Worm (Caenorhabditis elegans) whole organism, early embryonic: ENCODE results near the gene puf-8.

Source experiments
- aly-1 ChIP-seq: sonication (generic microtip); optimal IDR thresholded peaks from 2 replicates; lab custom pipeline; 2016; ENCODE audit warnings: missing genetic modification characterization, missing compliant biosample characterization
- ama-1 ChIP-seq: fragments of 150-350 bp; optimal IDR thresholded peaks from 2 replicates; lab custom pipeline; 2014
- ceh-36 ChIP-seq: sonication (generic microtip); optimal IDR thresholded peaks from 2 replicates; lab custom pipeline; 2016; ENCODE audit warnings: missing genetic modification characterization, inconsistent platforms, missing compliant biosample characterization
- ets-7 ChIP-seq: sonication (generic microtip); optimal IDR thresholded peaks from 2 replicates; lab custom pipeline; 2016; ENCODE audit warnings: missing genotype, missing genetic modification characterization, missing compliant biosample characterization
- flt-1 ChIP-seq: fragments of 200-800 bp; sonication (Bioruptor generic); IDR thresholded peaks from 2 replicates; pipeline ENCODE4 v1.3.6; 2022; ENCODE audit warnings: missing genetic modification characterization, missing compliant biosample characterization
- hnd-1 ChIP-seq: sonication (generic microtip); optimal IDR thresholded peaks from 2 replicates; lab custom pipeline; 2016; ENCODE audit warnings: missing genetic modification characterization, missing compliant biosample characterization
- pes-1 ChIP-seq: fragments of 200-800 bp; sonication (Bioruptor generic); IDR thresholded peaks from 2 replicates; pipeline ENCODE4 v1.3.6; 2022; ENCODE audit warnings: missing genetic modification reagents, missing genetic modification characterization, missing compliant biosample characterization
- sea-1 ChIP-seq: fragments of 200-800 bp; sonication (Bioruptor generic); conservative IDR thresholded peaks from 2 replicates; pipeline ENCODE4 v1.3.6; 2022; ENCODE audit warnings: missing genetic modification characterization, missing compliant biosample characterization
- tra-4 ChIP-seq: sonication (generic microtip); optimal IDR thresholded peaks from 2 replicates; lab custom pipeline; 2017; ENCODE audit warnings: missing genetic modification characterization, missing compliant biosample characterization

- TF ChIP-seq sea-1: no peak
- no peak for TF ChIP-seq flt-1 (GFP tag; lab: Robert Waterston, UW)
- TF ChIP-seq ama-1 (lab: Kevin White, UChicago): no peak
- TF ChIP-seq ets-7 (tag; lab: Kevin White, UChicago): no peak
- TF ChIP-seq aly-1: no peak
- no peak for TF ChIP-seq hnd-1
- no peak for TF ChIP-seq tra-4 (tag; lab: Kevin White, UChicago)
- TF ChIP-seq ceh-36 (tag; lab: Kevin White, UChicago): no peak
- TF ChIP-seq pes-1 (GFP tag; lab: Robert Waterston, UW): no peak
Measured at ce11 chrII:7298197-7298682, at the start of gene puf-8.
